Worm (Caenorhabditis elegans) whole organism, L4 larva: ENCODE results near the gene C09B8.4.

Experiments
- D1046.2 ChIP-seq: fragments of 200-800 bp; sonication (Bioruptor generic); IDR thresholded peaks from 2 replicates; pipeline ENCODE4 v1.3.6; 2022; ENCODE audit warnings: missing genetic modification characterization, missing compliant biosample characterization
- F44E2.7 ChIP-seq: fragments of 200-800 bp; sonication (Bioruptor generic); IDR thresholded peaks from 2 replicates; pipeline ENCODE4 v2.1.2; 2022; ENCODE audit warnings: missing genetic modification characterization, missing compliant biosample characterization
- T20F7.1 ChIP-seq: fragments of 200-800 bp; sonication (Bioruptor generic); optimal IDR thresholded peaks from 2 replicates; lab custom pipeline; 2018; ENCODE audit warnings: mild to moderate bottlenecking, missing genetic modification characterization, missing compliant biosample characterization
- T26A8.4 ChIP-seq: fragments of 200-800 bp; sonication (Bioruptor generic); IDR thresholded peaks from 2 replicates; pipeline ENCODE4 v1.3.6; 2022; ENCODE audit warnings: missing genetic modification characterization, missing compliant biosample characterization
- Y105C5A.15 ChIP-seq: fragments of 200-800 bp; sonication (Bioruptor generic); IDR thresholded peaks from 2 replicates; pipeline ENCODE4 v1.3.6; 2022; ENCODE audit warnings: missing genetic modification characterization, missing compliant biosample characterization
- Y75B8A.6 ChIP-seq: fragments of 200-800 bp; sonication (Bioruptor generic); IDR thresholded peaks from 2 replicates; pipeline ENCODE4 v1.3.6; 2022; ENCODE audit warnings: missing genetic modification reagents, missing genetic modification characterization, missing compliant biosample characterization
- aha-1 ChIP-seq: fragments of 150-350 bp; peaks from one replicate; lab custom pipeline; 2014; ENCODE audit warnings: missing biosample characterization, missing genetic modification characterization
- arid-1 ChIP-seq: fragments of 200-800 bp; sonication (Bioruptor generic); conservative IDR thresholded peaks from 2 replicates; pipeline ENCODE4 v1.3.6; 2022; ENCODE audit warnings: missing genetic modification reagents, missing genetic modification characterization, missing compliant biosample characterization
- attf-4 ChIP-seq: sonication (generic microtip); optimal IDR thresholded peaks from 3 replicates; lab custom pipeline; 2017; ENCODE audit warnings: missing biosample characterization, missing genetic modification characterization
- ceh-20 ChIP-seq: fragments of 200-800 bp; sonication (Bioruptor generic); IDR thresholded peaks from 2 replicates; pipeline ENCODE4 v1.3.6; 2022; ENCODE audit warnings: missing genetic modification reagents, missing genetic modification characterization, missing compliant biosample characterization
- ceh-28 ChIP-seq: fragments of 150-350 bp; optimal IDR thresholded peaks from 2 replicates; lab custom pipeline; 2014; ENCODE audit warnings: missing biosample characterization, missing genetic modification reagents, missing genetic modification characterization
- ceh-32 ChIP-seq: sonication (generic microtip); optimal IDR thresholded peaks from 2 replicates; lab custom pipeline; 2016; ENCODE audit warnings: mild to moderate bottlenecking, missing genetic modification characterization, missing compliant biosample characterization; ENCODE audit not compliant: poor library complexity
- ces-1 ChIP-seq: fragments of 150-350 bp; sonication (generic microtip); optimal IDR thresholded peaks from 4 replicates; lab custom pipeline; 2014; ENCODE audit warnings: missing biosample characterization, missing genetic modification reagents, missing genetic modification characterization
- cey-2 ChIP-seq: sonication (generic microtip); optimal IDR thresholded peaks from 3 replicates; lab custom pipeline; 2017; ENCODE audit warnings: missing genetic modification characterization, mild to moderate bottlenecking, missing compliant biosample characterization, antibody characterized with exemption, borderline replicate concordance; ENCODE audit not compliant: insufficient read depth
- ctbp-1 ChIP-seq: fragments of 200-800 bp; sonication (Bioruptor generic); IDR thresholded peaks from 2 replicates; pipeline ENCODE4 v1.3.6; 2022; ENCODE audit warnings: missing genetic modification reagents, missing genetic modification characterization, missing compliant biosample characterization
- daf-16 ChIP-seq, 3 experiments: sonication (generic microtip); optimal IDR thresholded peaks; 2 replicates each; lab custom pipeline; 2016 to 2017; ENCODE audit warnings: missing genetic modification characterization in 3 of 3, missing genetic modification reagents in 3 of 3, mild to moderate bottlenecking in 2 of 3, missing compliant biosample characterization in 2 of 3, missing biosample characterization in 1 of 3, moderate library complexity in 1 of 3
- dmd-8 ChIP-seq: fragments of 200-800 bp; sonication (Bioruptor generic); IDR thresholded peaks from 2 replicates; pipeline ENCODE4 v1.3.6; 2022; ENCODE audit warnings: missing genetic modification characterization, missing compliant biosample characterization
- dpl-1 ChIP-seq: fragments of 150-350 bp; optimal IDR thresholded peaks from 2 replicates; lab custom pipeline; 2014; ENCODE audit warnings: missing biosample characterization, missing genetic modification reagents, missing genetic modification characterization
- duxl-1 ChIP-seq: sonication (generic microtip); optimal IDR thresholded peaks from 2 replicates; lab custom pipeline; 2016; ENCODE audit warnings: mild to moderate bottlenecking, missing genetic modification characterization, moderate library complexity, missing compliant biosample characterization; ENCODE audit not compliant: poor library complexity
- fkh-10 ChIP-seq: fragments of 150-350 bp; optimal IDR thresholded peaks from 2 replicates; lab custom pipeline; 2014; ENCODE audit warnings: missing biosample characterization, missing genetic modification reagents, missing genetic modification characterization
- hmg-1.1 ChIP-seq: fragments of 200-800 bp; sonication (Bioruptor generic); IDR thresholded peaks from 2 replicates; pipeline ENCODE4 v1.3.6; 2022; ENCODE audit warnings: missing genetic modification reagents, missing genetic modification characterization, missing compliant biosample characterization
- lim-7 ChIP-seq: fragments of 200-800 bp; sonication (Bioruptor generic); IDR thresholded peaks from 2 replicates; pipeline ENCODE4 v1.3.6; 2022; ENCODE audit warnings: missing genetic modification characterization, missing compliant biosample characterization
- lin-13 ChIP-seq: fragments of 150-350 bp; optimal IDR thresholded peaks from 2 replicates; lab custom pipeline; 2014; ENCODE audit warnings: missing biosample characterization, missing genetic modification reagents, missing genetic modification characterization
- lin-15B ChIP-seq: fragments of 150-350 bp; sonication (generic microtip); optimal IDR thresholded peaks from 3 replicates; lab custom pipeline; 2014; ENCODE audit warnings: missing biosample characterization, missing genetic modification characterization
- lin-38 ChIP-seq: fragments of 200-800 bp; sonication (Bioruptor generic); IDR thresholded peaks from 2 replicates; pipeline ENCODE4 v1.3.6; 2022; ENCODE audit warnings: missing genetic modification reagents, missing genetic modification characterization, missing compliant biosample characterization
- lin-39 ChIP-seq: fragments of 150-350 bp; optimal IDR thresholded peaks from 2 replicates; lab custom pipeline; 2014; ENCODE audit warnings: missing biosample characterization, missing genetic modification reagents, missing genetic modification characterization
- lsy-2 ChIP-seq, 2 experiments: fragments of 150-350 bp in 1 of 2; sonication (generic microtip) in 1 of 2; optimal IDR thresholded peaks; 2 replicates each; lab custom pipeline; 2014 to 2017; ENCODE audit warnings: missing biosample characterization in 2 of 2, missing genetic modification characterization in 2 of 2
- madf-9 ChIP-seq: fragments of 200-800 bp; sonication (Bioruptor generic); conservative IDR thresholded peaks from 2 replicates; pipeline ENCODE4 v1.3.6; 2022; ENCODE audit warnings: missing genetic modification reagents, missing genetic modification characterization, missing compliant biosample characterization
- mdl-1 ChIP-seq, 2 experiments: fragments of 150-350 bp in 1 of 2; sonication (generic microtip) in 1 of 2; optimal IDR thresholded peaks; 2 replicates each; lab custom pipeline; 2014 to 2017; ENCODE audit warnings: missing biosample characterization in 2 of 2, missing genetic modification characterization in 2 of 2
- mdt-29 ChIP-seq: fragments of 200-800 bp; sonication (Bioruptor generic); IDR thresholded peaks from 2 replicates; pipeline ENCODE4 v1.3.6; 2022; ENCODE audit warnings: missing genetic modification reagents, missing genetic modification characterization, missing compliant biosample characterization
- mes-2 ChIP-seq: sonication (generic microtip); optimal IDR thresholded peaks from 2 replicates; lab custom pipeline; 2016; ENCODE audit warnings: missing genotype, mild to moderate bottlenecking, missing genetic modification characterization, missing compliant biosample characterization; ENCODE audit not compliant: poor library complexity, severe bottlenecking
- nhr-10 ChIP-seq: fragments of 150-350 bp; optimal IDR thresholded peaks from 2 replicates; lab custom pipeline; 2014; ENCODE audit warnings: missing biosample characterization, missing genetic modification characterization
- nhr-102 ChIP-seq: sonication (generic microtip); optimal IDR thresholded peaks from 2 replicates; lab custom pipeline; 2016; ENCODE audit warnings: mild to moderate bottlenecking, missing genetic modification characterization, moderate library complexity, missing compliant biosample characterization
- nhr-237 ChIP-seq: sonication (generic microtip); optimal IDR thresholded peaks from 2 replicates; lab custom pipeline; 2017; ENCODE audit warnings: missing biosample characterization, missing genetic modification characterization
- nhr-25 ChIP-seq: sonication (generic microtip); optimal IDR thresholded peaks from 2 replicates; lab custom pipeline; 2017; ENCODE audit warnings: missing genetic modification characterization, mild to moderate bottlenecking, missing compliant biosample characterization, antibody characterized with exemption, moderate library complexity, borderline replicate concordance; ENCODE audit not compliant: insufficient read depth
- nhr-48 ChIP-seq: sonication (generic microtip); optimal IDR thresholded peaks from 2 replicates; lab custom pipeline; 2016; ENCODE audit warnings: mild to moderate bottlenecking, missing genetic modification characterization, missing compliant biosample characterization
- nhr-6 ChIP-seq: fragments of 150-350 bp; optimal IDR thresholded peaks from 2 replicates; lab custom pipeline; 2014; ENCODE audit warnings: missing biosample characterization, missing genetic modification characterization
- pha-4 ChIP-seq, 2 experiments: fragments of 150-350 bp in 1 of 2; fragments of 200-800 bp in 1 of 2; sonication (Bioruptor generic) in 1 of 2; IDR thresholded peaks in 1 of 2; optimal IDR thresholded peaks in 1 of 2; 2 replicates each; pipeline versions ENCODE4 v1.3.6 to Lab custom; 2014 to 2022; ENCODE audit warnings: missing genetic modification characterization in 2 of 2, missing genetic modification reagents in 2 of 2, missing biosample characterization in 1 of 2, missing compliant biosample characterization in 1 of 2
- rbr-2 ChIP-seq: sonication (generic microtip); optimal IDR thresholded peaks from 2 replicates; lab custom pipeline; 2016; ENCODE audit warnings: missing genotype, missing genetic modification characterization, missing compliant biosample characterization
- saeg-2 ChIP-seq: fragments of 200-800 bp; sonication (Bioruptor generic); IDR thresholded peaks from 2 replicates; pipeline ENCODE4 v1.3.6; 2022; ENCODE audit warnings: missing genetic modification reagents, missing genetic modification characterization, missing compliant biosample characterization
- sdz-12 ChIP-seq: fragments of 200-800 bp; sonication (Bioruptor generic); optimal IDR thresholded peaks from 2 replicates; lab custom pipeline; 2018; ENCODE audit warnings: mild to moderate bottlenecking, missing genetic modification characterization, missing compliant biosample characterization
- set-16 ChIP-seq: fragments of 200-800 bp; sonication (Bioruptor generic); IDR thresholded peaks from 2 replicates; pipeline ENCODE4 v1.3.6; 2022; ENCODE audit warnings: missing genetic modification reagents, missing genetic modification characterization, missing compliant biosample characterization
- snpc-1.2 ChIP-seq: fragments of 200-800 bp; sonication (Bioruptor generic); IDR thresholded peaks from 2 replicates; pipeline ENCODE4 v1.3.6; 2022; ENCODE audit warnings: missing genetic modification reagents, missing genetic modification characterization, missing compliant biosample characterization
- snpc-4 ChIP-seq: fragments of 150-350 bp; optimal IDR thresholded peaks from 2 replicates; lab custom pipeline; 2014; ENCODE audit warnings: missing biosample characterization, missing genetic modification characterization
- spr-3 ChIP-seq: fragments of 200-800 bp; sonication (Bioruptor generic); optimal IDR thresholded peaks from 2 replicates; lab custom pipeline; 2018; ENCODE audit warnings: mild to moderate bottlenecking, missing genetic modification characterization, missing compliant biosample characterization
- tag-97 ChIP-seq: fragments of 200-800 bp; sonication (Bioruptor generic); IDR thresholded peaks from 2 replicates; pipeline ENCODE4 v1.3.6; 2022; ENCODE audit warnings: missing genetic modification characterization, missing compliant biosample characterization
- zag-1 ChIP-seq: fragments of 150-350 bp; optimal IDR thresholded peaks from 2 replicates; lab custom pipeline; 2014; ENCODE audit warnings: missing biosample characterization, missing genetic modification characterization
- zip-2 ChIP-seq: fragments of 150-350 bp; optimal IDR thresholded peaks from 2 replicates; lab custom pipeline; 2014; ENCODE audit warnings: missing biosample characterization, missing genetic modification characterization
- ztf-11 ChIP-seq: fragments of 150-350 bp; optimal IDR thresholded peaks from 2 replicates; lab custom pipeline; 2014; ENCODE audit warnings: missing biosample characterization, missing genetic modification characterization

The C09B8.4 gene

ce11 chrX:5984581-5985039 lies 35.1 kb downstream of the C09B8.4 start, which contains the start of gene klp-13 (continued):
- no peak for TF ChIP-seq lin-15B (tag; lab: Kevin White, UChicago)
- no peak for TF ChIP-seq snpc-1.2 (GFP tag; lab: Robert Waterston, UW)
- no peak for TF ChIP-seq mdt-29
- no peak for TF ChIP-seq sdz-12
- TF ChIP-seq lin-38 (GFP tag; lab: Robert Waterston, UW): no peak; the same call in 1 of the 2 replicates
- peak; percentile 75 for TF ChIP-seq ctbp-1 (GFP tag; lab: Robert Waterston, UW)
- 0 out of 2 replicates have a peak, but pooled peaks have one; percentile 28 for TF ChIP-seq saeg-2 (GFP tag; lab: Robert Waterston, UW)
- TF ChIP-seq tag-97 (GFP tag; lab: Robert Waterston, UW): no peak
- peak; percentile 2 for TF ChIP-seq zag-1 (tag; lab: Kevin White, UChicago)
- peak; percentile 86 for TF ChIP-seq set-16 (GFP tag; lab: Robert Waterston, UW)
- TF ChIP-seq ces-1 (GFP tag; lab: Kevin White, UChicago): no peak
- no peak for TF ChIP-seq nhr-10
- TF ChIP-seq cey-2 (tag; lab: Kevin White, UChicago): peak; percentile 9
- peak; percentile 83 for TF ChIP-seq aha-1
- no peak for TF ChIP-seq lin-39
- TF ChIP-seq snpc-4 (tag; lab: Kevin White, UChicago): no peak
- TF ChIP-seq pha-4 (GFP tag; IDR thresholded peaks at IDR 0.05; lab: Robert Waterston, UW): peak; percentile 36; the same call in 1 of the 2 replicates
- no peak for TF ChIP-seq pha-4 (tag; optimal IDR thresholded peaks at IDR 0.05; lab: Kevin White, UChicago)
- TF ChIP-seq attf-4 (tag; lab: Kevin White, UChicago): no peak
- TF ChIP-seq F44E2.7 (GFP tag; lab: Robert Waterston, UW): no peak
- peak; percentile 85 for TF ChIP-seq lin-13 (GFP tag; lab: Kevin White, UChicago)
- TF ChIP-seq lim-7 (GFP tag; lab: Robert Waterston, UW): no peak
- TF ChIP-seq rbr-2 (tag; lab: Kevin White, UChicago): peak; percentile 85
- TF ChIP-seq dpl-1 (GFP tag; lab: Kevin White, UChicago): peak; percentile 88
- TF ChIP-seq zip-2 (tag; lab: Kevin White, UChicago): no peak
- TF ChIP-seq daf-16 (GFP tag; optimal IDR thresholded peaks at IDR 0.05; lab: Kevin White, UChicago): no peak
- TF ChIP-seq daf-16 (tag; optimal IDR thresholded peaks at IDR 0.05; lab: Kevin White, UChicago): peak; percentile 85
- peak; percentile 84 for TF ChIP-seq mes-2
- no peak for TF ChIP-seq arid-1 (GFP tag; lab: Robert Waterston, UW)
- TF ChIP-seq lsy-2 (tag; optimal IDR thresholded peaks at IDR 0.05; lab: Kevin White, UChicago): peak; percentile 7 to 87
- peak; percentile 56; the same call in 1 of the 2 replicates for TF ChIP-seq T26A8.4 (GFP tag; lab: Robert Waterston, UW)
- peak; percentile 39 for TF ChIP-seq duxl-1
- peak; percentile 66; the same call in 1 of the 2 replicates for TF ChIP-seq ceh-20 (GFP tag; lab: Robert Waterston, UW)
- TF ChIP-seq mdl-1 (tag; optimal IDR thresholded peaks at IDR 0.05; lab: Kevin White, UChicago): peak; percentile 12 to 92
- peak; percentile 93 for TF ChIP-seq fkh-10 (GFP tag; lab: Kevin White, UChicago)
- no peak for TF ChIP-seq D1046.2 (GFP tag; lab: Robert Waterston, UW)
- no peak for TF ChIP-seq spr-3 (GFP tag; lab: Kevin White, UChicago)
- peak; percentile 64 for TF ChIP-seq nhr-48 (tag; lab: Kevin White, UChicago)
- no peak for TF ChIP-seq ztf-11 (tag; lab: Kevin White, UChicago)
- peak; percentile 14 for TF ChIP-seq nhr-25 (tag; lab: Kevin White, UChicago)
- TF ChIP-seq ceh-28: no peak
- peak; percentile 89 for TF ChIP-seq hmg-1.1 (GFP tag; lab: Robert Waterston, UW)
- TF ChIP-seq madf-9 (GFP tag; lab: Robert Waterston, UW): peak; percentile 68; the same call in 1 of the 2 replicates
- no peak for TF ChIP-seq nhr-102 (tag; lab: Kevin White, UChicago)
- TF ChIP-seq Y75B8A.6: no peak
- no peak for TF ChIP-seq ceh-32 (tag; lab: Kevin White, UChicago)
- no peak for TF ChIP-seq nhr-237
- no peak for TF ChIP-seq dmd-8 (GFP tag; lab: Robert Waterston, UW)
- TF ChIP-seq nhr-6: peak; percentile 84
- TF ChIP-seq Y105C5A.15 (GFP tag; lab: Robert Waterston, UW): no peak
- no peak for TF ChIP-seq T20F7.1
